Fruit fly (Drosophila melanogaster): ENCODE data around the gene CG14712.

Gene CG14712

dm6 chr3R:11623025-11623424 lies 5.5 kb upstream of the CG14712 start, which contains the start of gene CG14711 (continued):
- peak; percentile 77 for TF ChIP-seq Dref (GFP tag; IDR thresholded peaks at IDR 0.05)
- no peak for TF ChIP-seq p53 (GFP tag; optimal IDR thresholded peaks at IDR 0.05)
- TF ChIP-seq dmrt11E (tag; optimal IDR thresholded peaks at IDR 0.05) = peak; percentile 86
- TF ChIP-seq CG10274 (GFP tag; optimal IDR thresholded peaks at IDR 0.05) = peak; percentile 0
- peak; percentile 58 for TF ChIP-seq Bgb (GFP tag; IDR thresholded peaks at IDR 0.05; ENCODE audit: partially characterized antibody)
- TF ChIP-seq sug (tag; optimal IDR thresholded peaks at IDR 0.05) = peak; percentile 86
- TF ChIP-seq CG18619 (GFP tag; optimal IDR thresholded peaks at IDR 0.05) = peak; percentile 64
- TF ChIP-seq aop (GFP tag; IDR thresholded peaks at IDR 0.05) = no peak
- TF ChIP-seq CG8944 (GFP tag; optimal IDR thresholded peaks at IDR 0.05) = peak; percentile 60
- no peak for TF ChIP-seq ab (GFP tag; optimal IDR thresholded peaks at IDR 0.05)
- TF ChIP-seq CG2116 (GFP tag; optimal IDR thresholded peaks at IDR 0.05) = peak; percentile 96
- peak; percentile 81 for TF ChIP-seq CG6689 (GFP tag; IDR thresholded peaks at IDR 0.05)
- TF ChIP-seq gt (GFP tag; IDR thresholded peaks at IDR 0.05) = peak; percentile 44; the same call in 1 of the 2 replicates
- peak; percentile 93 for TF ChIP-seq vvl (GFP tag; IDR thresholded peaks at IDR 0.05)
- TF ChIP-seq pb (GFP tag; optimal IDR thresholded peaks at IDR 0.05) = peak; percentile 10
- TF ChIP-seq Hr78 (GFP tag; optimal IDR thresholded peaks at IDR 0.05) = no peak
- peak; percentile 84 for TF ChIP-seq Scr (GFP tag; IDR thresholded peaks at IDR 0.05; ENCODE audit: partially characterized antibody)
- peak; percentile 89 for TF ChIP-seq CG32532 (GFP tag; IDR thresholded peaks at IDR 0.05)
- TF ChIP-seq zfh2 (GFP tag; optimal IDR thresholded peaks at IDR 0.05) = peak; percentile 67
- TF ChIP-seq Rfx (GFP tag; IDR thresholded peaks at IDR 0.05) = peak; percentile 88
- TF ChIP-seq CG9817 (tag; optimal IDR thresholded peaks at IDR 0.05) = peak; percentile 89
- TF ChIP-seq Hsf (GFP tag; optimal IDR thresholded peaks at IDR 0.05) = peak; percentile 89
- TF ChIP-seq Tbp (GFP tag; optimal IDR thresholded peaks at IDR 0.05) = no peak
- peak; percentile 43 for TF ChIP-seq gro (GFP tag; optimal IDR thresholded peaks at IDR 0.05)
- TF ChIP-seq CG2202 (tag; optimal IDR thresholded peaks at IDR 0.05) = peak; percentile 74
- peak; percentile 80 for TF ChIP-seq Awh (GFP tag; IDR thresholded peaks at IDR 0.05)
- peak; percentile 82 for TF ChIP-seq Mrtf (GFP tag; IDR thresholded peaks at IDR 0.05)
- no peak for TF ChIP-seq Dip2 (GFP tag; IDR thresholded peaks at IDR 0.05)
- peak; percentile 42; the same call in 1 of the 2 replicates for TF ChIP-seq Rx (GFP tag; IDR thresholded peaks at IDR 0.05)
- TF ChIP-seq gem (tag; optimal IDR thresholded peaks at IDR 0.05) = peak; percentile 93
- TF ChIP-seq CG2678 (tag; optimal IDR thresholded peaks at IDR 0.05) = no peak
- peak; percentile 91 for TF ChIP-seq B-H2 (GFP tag; optimal IDR thresholded peaks at IDR 0.05)
- no peak for TF ChIP-seq CG8281 (tag; optimal IDR thresholded peaks at IDR 0.05)
- peak; percentile 32 for TF ChIP-seq wek (GFP tag; optimal IDR thresholded peaks at IDR 0.05)
- peak; percentile 82; the same call in 2 of the 3 replicates for TF ChIP-seq C15 (GFP tag; IDR thresholded peaks at IDR 0.05)
- peak; percentile 65 for TF ChIP-seq Oaz (GFP tag; IDR thresholded peaks at IDR 0.05)
- peak; percentile 73 for TF ChIP-seq bbx (GFP tag; IDR thresholded peaks at IDR 0.05; ENCODE audit: partially characterized antibody)
- TF ChIP-seq ap (GFP tag; IDR thresholded peaks at IDR 0.05) = peak; percentile 79
- TF ChIP-seq vfl (GFP tag; optimal IDR thresholded peaks at IDR 0.05) = peak; percentile 79
- TF ChIP-seq CG12391 (tag; optimal IDR thresholded peaks at IDR 0.05) = peak; percentile 93
- TF ChIP-seq Ets65A (GFP tag) = peak; percentile 97
- peak; percentile 85 for TF ChIP-seq NfI (GFP tag; optimal IDR thresholded peaks at IDR 0.05)
- peak; percentile 8 for TF ChIP-seq btn (GFP tag; optimal IDR thresholded peaks at IDR 0.05)
- TF ChIP-seq ato (GFP tag; IDR thresholded peaks at IDR 0.05; ENCODE audit: partially characterized antibody) = no peak; the same call in none of the 2 replicates
- TF ChIP-seq slou (GFP tag; optimal IDR thresholded peaks at IDR 0.05) = peak; percentile 66
- peak; percentile 77 for TF ChIP-seq CG6272 (GFP tag; IDR thresholded peaks at IDR 0.05)
- peak; percentile 82 for TF ChIP-seq Nf-YC (tag; optimal IDR thresholded peaks at IDR 0.05)
- no peak for TF ChIP-seq Deaf1 (tag; optimal IDR thresholded peaks at IDR 0.05)
- TF ChIP-seq CG10209 (GFP tag; optimal IDR thresholded peaks at IDR 0.05) = peak; percentile 75
- TF ChIP-seq Hr39 (optimal IDR thresholded peaks at IDR 0.05) = no peak
- peak; percentile 86 for TF ChIP-seq Spps (tag; optimal IDR thresholded peaks at IDR 0.05)
- peak; percentile 84 for TF ChIP-seq Fer3 (tag; optimal IDR thresholded peaks at IDR 0.05)

Measured in whole organism, embryonic.